Worm (Caenorhabditis elegans): ENCODE data around the gene oac-40.

ce11 chrV:8985740-8986139 lies 30.8 kb upstream of the oac-40 start, which contains the start of gene str-85:
- TF ChIP-seq dao-5 (tag; optimal IDR thresholded peaks at IDR 0.05) (no peak), him-1 (tag; optimal IDR thresholded peaks at IDR 0.05) (no peak)
